Worm (Caenorhabditis elegans): Measurements from ENCODE around the gene clec-139.

- TF ChIP-seq ztf-22 (GFP tag; optimal IDR thresholded peaks at IDR 0.05) (no peak), sea-2 (GFP tag; IDR thresholded peaks at IDR 0.05) (no peak), cebp-1 (GFP tag; IDR thresholded peaks at IDR 0.05) (no peak), cebp-1 (tag; optimal IDR thresholded peaks at IDR 0.05) (no peak), B0336.3 (GFP tag; IDR thresholded peaks at IDR 0.05) (no peak), nhr-27 (tag; optimal IDR thresholded peaks at IDR 0.05) (no peak), unc-62 (GFP tag; optimal IDR thresholded peaks at IDR 0.05) (no peak)
Observed at ce11 chrII:4571112-4571511, 50.4 kb downstream of the clec-139 start.

All from whole organism, young adult.